Fruit fly (Drosophila melanogaster): ENCODE results near the gene CG2310.

CG2310 gene

DNA sequence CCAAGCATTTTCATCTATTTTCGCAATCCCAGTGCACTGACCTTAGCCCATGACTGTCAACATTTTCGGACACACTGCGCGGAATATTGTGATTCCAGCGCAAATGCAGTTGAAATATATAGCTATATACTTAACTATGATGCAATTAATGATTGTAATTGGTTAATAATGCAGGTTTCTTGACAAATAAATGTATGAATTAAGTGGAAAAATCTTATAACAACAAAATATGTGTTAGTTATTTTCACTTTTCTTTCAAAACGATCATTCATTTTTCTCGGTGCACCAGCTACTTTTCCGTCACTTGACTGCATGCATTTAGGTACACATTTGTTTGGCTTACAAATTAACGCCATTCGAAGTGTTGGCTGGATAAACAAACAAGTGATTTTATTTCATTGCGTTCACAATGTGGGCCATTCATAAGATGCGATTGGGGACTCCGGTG, 34.6 kb downstream of the CG2310 start (continued):
- TF ChIP-seq lilli (GFP tag; optimal IDR thresholded peaks at IDR 0.05): peak; percentile 45
- TF ChIP-seq Blimp-1 (GFP tag; optimal IDR thresholded peaks at IDR 0.05): peak; percentile 63
- no peak for TF ChIP-seq inv (GFP tag; IDR thresholded peaks at IDR 0.05; ENCODE audit: partially characterized antibody)
- TF ChIP-seq Doc2 (GFP tag; IDR thresholded peaks at IDR 0.05): no peak
- TF ChIP-seq NfI (GFP tag; optimal IDR thresholded peaks at IDR 0.05): no peak
- TF ChIP-seq CG1792 (GFP tag; optimal IDR thresholded peaks at IDR 0.05): no peak
- TF ChIP-seq nau (GFP tag; optimal IDR thresholded peaks at IDR 0.05): peak; percentile 49
- TF ChIP-seq CG10543 (GFP tag; optimal IDR thresholded peaks at IDR 0.05): no peak
- no peak for TF ChIP-seq en (GFP tag; optimal IDR thresholded peaks at IDR 0.05)
- TF ChIP-seq BEAF-32 (GFP tag; optimal IDR thresholded peaks at IDR 0.05): no peak
- no peak for TF ChIP-seq caup (GFP tag; optimal IDR thresholded peaks at IDR 0.05; ENCODE audit: severe bottlenecking)
- peak; percentile 62 for TF ChIP-seq CG12391 (tag; optimal IDR thresholded peaks at IDR 0.05)
- TF ChIP-seq Mad (GFP tag; optimal IDR thresholded peaks at IDR 0.05): no peak
- peak; percentile 67 for TF ChIP-seq kni (GFP tag; optimal IDR thresholded peaks at IDR 0.05)
- TF ChIP-seq bbx (GFP tag; IDR thresholded peaks at IDR 0.05; ENCODE audit: partially characterized antibody): no peak
- TF ChIP-seq E2f2 (GFP tag; IDR thresholded peaks at IDR 0.05): no peak
- peak; percentile 62 for TF ChIP-seq zen (tag; optimal IDR thresholded peaks at IDR 0.05)
- TF ChIP-seq CG18476 (GFP tag; optimal IDR thresholded peaks at IDR 0.05): peak; percentile 18
- TF ChIP-seq Camta (GFP tag; optimal IDR thresholded peaks at IDR 0.05): no peak
- TF ChIP-seq CG8359 (GFP tag; optimal IDR thresholded peaks at IDR 0.05; ENCODE audit: borderline replicate concordance): peak; percentile 17
- TF ChIP-seq disco-r (GFP tag; optimal IDR thresholded peaks at IDR 0.05): peak; percentile 50
- TF ChIP-seq tx (GFP tag; optimal IDR thresholded peaks at IDR 0.05): peak; percentile 49
- no peak for TF ChIP-seq CG14965 (GFP tag; optimal IDR thresholded peaks at IDR 0.05; ENCODE audit: borderline replicate concordance)
- no peak for TF ChIP-seq fru (optimal IDR thresholded peaks at IDR 0.05)
- TF ChIP-seq CG8281 (tag; optimal IDR thresholded peaks at IDR 0.05): no peak
- no peak for TF ChIP-seq lbe (GFP tag; optimal IDR thresholded peaks at IDR 0.05)
- no peak for TF ChIP-seq lov (optimal IDR thresholded peaks at IDR 0.05)
- no peak for TF ChIP-seq lov (GFP tag; IDR thresholded peaks at IDR 0.05)
- TF ChIP-seq cato (GFP tag; optimal IDR thresholded peaks at IDR 0.05; ENCODE audit: borderline replicate concordance): peak; percentile 38
- TF ChIP-seq CG9215 (GFP tag; IDR thresholded peaks at IDR 0.05): no peak
- TF ChIP-seq CG17912 (GFP tag; optimal IDR thresholded peaks at IDR 0.05): no peak
- TF ChIP-seq CG4328 (GFP tag; optimal IDR thresholded peaks at IDR 0.05): no peak
- peak; percentile 66 for TF ChIP-seq HLHmδ (GFP tag; optimal IDR thresholded peaks at IDR 0.05)
- TF ChIP-seq CG9609 (GFP tag; optimal IDR thresholded peaks at IDR 0.05): no peak
- TF ChIP-seq Ptx1 (GFP tag; IDR thresholded peaks at IDR 0.05): peak; percentile 30; the same call in 1 of the 2 replicates
- no peak for TF ChIP-seq vnd (GFP tag; IDR thresholded peaks at IDR 0.05; ENCODE audit: partially characterized antibody)
- no peak for TF ChIP-seq ftz-f1 (GFP tag; optimal IDR thresholded peaks at IDR 0.05)
- peak; percentile 66 for TF ChIP-seq pum (GFP tag; optimal IDR thresholded peaks at IDR 0.05)
- TF ChIP-seq CoRest (tag; optimal IDR thresholded peaks at IDR 0.05): peak; percentile 40
- no peak for TF ChIP-seq ham (GFP tag; IDR thresholded peaks at IDR 0.05)
- no peak for TF ChIP-seq Neu2 (GFP tag; optimal IDR thresholded peaks at IDR 0.05; ENCODE audit: borderline replicate concordance)
- TF ChIP-seq ewg (GFP tag; optimal IDR thresholded peaks at IDR 0.05): peak; percentile 75
- TF ChIP-seq CG10147 (GFP tag; optimal IDR thresholded peaks at IDR 0.05): no peak
- TF ChIP-seq ab (GFP tag; optimal IDR thresholded peaks at IDR 0.05): no peak
- TF ChIP-seq CG34376 (GFP tag; optimal IDR thresholded peaks at IDR 0.05): no peak
- TF ChIP-seq hth (optimal IDR thresholded peaks at IDR 0.05): no peak
- no peak for TF ChIP-seq HLH3B (GFP tag; IDR thresholded peaks at IDR 0.05)
- no peak for TF ChIP-seq Gug (GFP tag; IDR thresholded peaks at IDR 0.05)
- peak; percentile 49 for TF ChIP-seq CG2678 (tag; optimal IDR thresholded peaks at IDR 0.05)
- TF ChIP-seq CG11247 (GFP tag; IDR thresholded peaks at IDR 0.05): no peak
- TF ChIP-seq CG4360 (GFP tag; IDR thresholded peaks at IDR 0.05): no peak
